Worm (Caenorhabditis elegans): ENCODE measurements around the gene pqn-62.

Gene pqn-62

ce11 chrX:5152931-5153330 lies 43.0 kb upstream of the pqn-62 start:
- TF ChIP-seq tbx-9 (tag; optimal IDR thresholded peaks at IDR 0.05; ENCODE audit: borderline replicate concordance) (no peak), attf-3 (GFP tag; conservative IDR thresholded peaks at IDR 0.05) (no peak), Y95B8A.8 (GFP tag; IDR thresholded peaks at IDR 0.05) (no peak), rpc-1 (optimal IDR thresholded peaks at IDR 0.05) (no peak), rpc-1 (tag; optimal IDR thresholded peaks at IDR 0.05) (no peak), dox-1 (GFP tag; IDR thresholded peaks at IDR 0.05) (no peak), K11D2.4 (GFP tag; IDR thresholded peaks at IDR 0.05) (no peak), lir-1 (GFP tag; conservative IDR thresholded peaks at IDR 0.05) (no peak), ama-1 (optimal IDR thresholded peaks at IDR 0.05) (no peak), ama-1 (GFP tag; optimal IDR thresholded peaks at IDR 0.05) (no peak)

DNA sequence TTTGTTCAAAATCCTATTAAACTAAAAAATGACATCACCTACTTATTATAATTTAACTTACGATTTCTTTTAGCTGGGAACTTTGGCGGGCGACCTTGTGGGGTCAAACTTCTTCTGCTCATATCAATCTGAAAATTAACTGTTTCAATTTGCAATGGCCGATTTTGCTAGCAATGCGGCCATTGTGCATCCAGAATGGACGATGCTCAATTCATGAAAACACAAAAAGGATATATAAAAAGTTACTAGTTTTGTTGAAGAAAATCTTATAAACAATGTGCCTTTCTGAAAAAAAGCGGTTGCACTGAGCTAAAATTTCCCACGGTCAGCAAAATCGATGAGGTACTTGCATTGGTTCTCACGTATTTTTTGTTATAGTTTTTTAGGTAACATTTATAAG lies 41.6 kb upstream of the pqn-62 start, which contains the start of gene C31H2.3:
TSS of gene C31H2.3 (minus strand) at position 101 of the 400 bp plus-strand sequence.
- TF ChIP-seq lin-40 (tag; optimal IDR thresholded peaks at IDR 0.05) (no peak), ceh-91 (GFP tag; IDR thresholded peaks at IDR 0.05) (no peak), bed-1 (GFP tag; IDR thresholded peaks at IDR 0.05) (no peak), xnd-1 (tag; optimal IDR thresholded peaks at IDR 0.05) (no peak), snpc-4 (GFP tag; optimal IDR thresholded peaks at IDR 0.05) (no peak), snpc-4 (tag; optimal IDR thresholded peaks at IDR 0.05) (no peak)

ce11 chrX:5159645-5160044 lies 36.3 kb upstream of the pqn-62 start, which contains the start of gene C31H2.4:
Gene C31H2.4, minus strand, starts transcription at chrX:5159663.
- TF ChIP-seq nhr-80 (tag; optimal IDR thresholded peaks at IDR 0.05) (peak; percentile 7), ztf-18 (tag; optimal IDR thresholded peaks at IDR 0.05) (no peak)

DNA sequence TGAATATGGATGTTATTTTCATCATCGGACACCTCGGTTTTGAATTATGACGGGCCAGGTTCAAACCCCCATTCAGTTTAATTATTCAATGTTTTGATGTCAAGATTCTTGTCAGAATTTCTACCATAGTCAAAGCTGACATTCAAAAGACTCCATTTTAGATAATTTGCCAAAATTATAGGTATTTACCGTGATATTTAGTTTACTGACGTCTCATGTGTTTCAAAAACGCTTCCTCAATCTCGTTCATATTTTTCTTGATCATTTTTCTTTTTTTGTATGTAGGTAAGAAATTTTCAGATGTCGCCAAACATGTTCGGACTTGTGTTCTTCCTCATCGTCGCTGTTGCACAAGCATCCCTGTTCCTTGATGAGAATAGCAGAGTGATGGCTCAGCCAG lies 33.2 kb upstream of the pqn-62 start, which contains the start of gene EGAP5.1:
TSS of gene EGAP5.1 (plus strand) at position 301 of the 400 bp plus-strand sequence.
- no peak for TF ChIP-seq snpc-3.4 (tag; optimal IDR thresholded peaks at IDR 0.05)

DNA sequence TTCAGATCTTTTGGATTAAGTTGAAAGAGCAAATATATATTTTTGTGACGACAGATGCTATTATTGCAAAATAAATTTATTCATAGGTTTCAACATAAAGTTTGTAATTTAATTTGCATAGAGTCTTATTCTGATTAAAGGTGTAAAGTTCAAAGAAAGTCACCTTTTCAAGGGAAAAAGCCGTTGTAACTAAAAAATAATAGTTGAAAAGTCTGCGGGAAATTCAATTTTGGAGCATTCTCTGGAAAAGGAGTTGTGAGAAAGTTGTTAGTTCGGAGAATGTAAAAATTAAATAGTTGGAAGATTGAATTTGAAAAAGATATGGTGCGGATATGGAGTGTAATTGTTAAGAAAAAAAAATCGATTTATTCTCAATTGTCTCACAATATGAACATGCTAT lies 31.9 kb upstream of the pqn-62 start:
- TF ChIP-seq sdz-38 (tag; optimal IDR thresholded peaks at IDR 0.05): no peak
- TF ChIP-seq F52B5.7 (tag; optimal IDR thresholded peaks at IDR 0.05): no peak
- no peak for TF ChIP-seq B0336.3 (GFP tag; IDR thresholded peaks at IDR 0.05)
- no peak for TF ChIP-seq pha-4 (tag; optimal IDR thresholded peaks at IDR 0.05)
- no peak for TF ChIP-seq egl-18 (GFP tag; IDR thresholded peaks at IDR 0.05)
- TF ChIP-seq ekl-4 (GFP tag; IDR thresholded peaks at IDR 0.05): no peak

ce11 chrX:5165037-5165436 lies 30.9 kb upstream of the pqn-62 start, which contains the start of gene mans-3:
Gene mans-3, plus strand, starts transcription at chrX:5165395.
- TF ChIP-seq hlh-26 (GFP tag; conservative IDR thresholded peaks at IDR 0.05) (no peak), zim-3 (tag; optimal IDR thresholded peaks at IDR 0.05) (no peak), nhr-120 (GFP tag; IDR thresholded peaks at IDR 0.05) (no peak), hsf-1 (GFP tag; IDR thresholded peaks at IDR 0.05) (no peak), repo-1 (tag; optimal IDR thresholded peaks at IDR 0.05) (peak; percentile 57), zfh-2 (GFP tag; conservative IDR thresholded peaks at IDR 0.05) (no peak), madf-10 (tag; optimal IDR thresholded peaks at IDR 0.05) (peak; percentile 85), F57A8.1 (GFP tag; optimal IDR thresholded peaks at IDR 0.05) (no peak), ekl-4 (GFP tag; IDR thresholded peaks at IDR 0.05) (0 out of 2 replicates have a peak, but pooled peaks have one; percentile 43), nhr-90 (tag; optimal IDR thresholded peaks at IDR 0.05) (peak; percentile 77), B0019.2 (GFP tag; conservative IDR thresholded peaks at IDR 0.05) (no peak), let-526 (GFP tag; IDR thresholded peaks at IDR 0.05) (no peak), nhr-27 (tag; optimal IDR thresholded peaks at IDR 0.05) (no peak), hrde-1 (tag; optimal IDR thresholded peaks at IDR 0.05; ENCODE audit: borderline replicate concordance) (no peak), F52B5.7 (tag; optimal IDR thresholded peaks at IDR 0.05) (no peak), ztf-26 (tag; optimal IDR thresholded peaks at IDR 0.05) (peak; percentile 85), ztf-25 (GFP tag; IDR thresholded peaks at IDR 0.05) (no peak), fkh-3 (tag; optimal IDR thresholded peaks at IDR 0.05) (no peak), hmg-1.2 (GFP tag; IDR thresholded peaks at IDR 0.05) (peak; percentile 49), ceh-100 (GFP tag; IDR thresholded peaks at IDR 0.05) (no peak)

All from whole organism, young adult.